Fruit fly (Drosophila melanogaster): Measurements from ENCODE around the gene CG10366.

- TF ChIP-seq CG6272 (GFP tag; IDR thresholded peaks at IDR 0.05) (peak; percentile 94), exex (tag; optimal IDR thresholded peaks at IDR 0.05) (peak; percentile 67), lmd (GFP tag; IDR thresholded peaks at IDR 0.05) (peak; percentile 97), slp2 (GFP tag; optimal IDR thresholded peaks at IDR 0.05) (peak; percentile 97), Eip74EF (GFP tag; optimal IDR thresholded peaks at IDR 0.05) (peak in 1 of 2 experiments; percentile 97), psq (GFP tag; optimal IDR thresholded peaks at IDR 0.05) (peak; percentile 86), Atf3 (GFP tag; optimal IDR thresholded peaks at IDR 0.05) (peak; percentile 95), br (optimal IDR thresholded peaks at IDR 0.05) (no peak), CG13296 (GFP tag; optimal IDR thresholded peaks at IDR 0.05) (peak; percentile 94), Doc3 (GFP tag; IDR thresholded peaks at IDR 0.05; ENCODE audit: partially characterized antibody) (peak; percentile 44; the same call in 2 of the 3 replicates)
These were observed 8.3 kb upstream of the CG10366 start for dm6 chr2L:19575626-19576298.

Data from whole organism, embryonic.